Fruit fly (Drosophila melanogaster) whole organism, embryonic: ENCODE data around the gene CG34462.

Source experiments
- BEAF-32 ChIP-seq: fragments of 200-800 bp; sonication (Bioruptor generic); optimal IDR thresholded peaks from 3 replicates; lab custom pipeline; 2017; ENCODE audit warnings: missing biosample characterization, missing genetic modification characterization, mild to moderate bottlenecking, moderate library complexity, missing genetic modification reagents
- CG1233 ChIP-seq: fragments of 200-800 bp; sonication (Bioruptor generic); optimal IDR thresholded peaks from 4 replicates; lab custom pipeline; 2018; ENCODE audit warnings: missing biosample characterization, mild to moderate bottlenecking, missing genetic modification characterization
- CG13287 ChIP-seq: fragments of 200-800 bp; sonication (Bioruptor generic); IDR thresholded peaks from 2 replicates; pipeline ENCODE4 v1.3.6; 2022; ENCODE audit warnings: missing biosample characterization, missing genetic modification characterization; ENCODE audit not compliant: partially characterized antibody
- CG13775 ChIP-seq: fragments of 200-800 bp; sonication (Bioruptor generic); optimal IDR thresholded peaks from 3 replicates; lab custom pipeline; 2017; ENCODE audit warnings: missing biosample characterization, mild to moderate bottlenecking, missing genetic modification characterization
- CG15479 ChIP-seq: fragments of 200-800 bp; sonication (Bioruptor generic); optimal IDR thresholded peaks from 3 replicates; lab custom pipeline; 2019; ENCODE audit warnings: missing biosample characterization, mild to moderate bottlenecking, missing genetic modification characterization, moderate library complexity
- CG18262 ChIP-seq: fragments of 200-800 bp; optimal IDR thresholded peaks from 3 replicates; lab custom pipeline; 2019; ENCODE audit warnings: missing biosample characterization, mild to moderate bottlenecking, missing genetic modification characterization, moderate library complexity
- CG33557 ChIP-seq: fragments of 200-800 bp; sonication (Bioruptor generic); optimal IDR thresholded peaks from 2 replicates; lab custom pipeline; 2019; ENCODE audit warnings: missing biosample characterization, mild to moderate bottlenecking, missing genetic modification characterization, moderate library complexity
- CG4282 ChIP-seq: fragments of 200-800 bp; sonication (Bioruptor generic); optimal IDR thresholded peaks from 2 replicates; lab custom pipeline; 2016; ENCODE audit warnings: missing biosample characterization, missing genetic modification characterization
- CG4404 ChIP-seq: fragments of 200-800 bp; sonication (Bioruptor generic); IDR thresholded peaks from 2 replicates; pipeline ENCODE4 v1.3.6; 2022; ENCODE audit warnings: missing biosample characterization, missing genetic modification characterization
- CG5180 ChIP-seq: fragments of 200-800 bp; sonication (Bioruptor generic); optimal IDR thresholded peaks from 3 replicates; lab custom pipeline; 2017; ENCODE audit warnings: missing biosample characterization, missing genetic modification characterization, mild to moderate bottlenecking, moderate library complexity, missing genetic modification reagents
- CG6175 ChIP-seq: fragments of 200-800 bp; sonication (Bioruptor generic); IDR thresholded peaks from 3 replicates; pipeline ENCODE4 v1.3.6; 2022; ENCODE audit warnings: missing biosample characterization, missing genetic modification characterization
- CG6765 ChIP-seq: fragments of 200-800 bp; sonication (Bioruptor generic); optimal IDR thresholded peaks from 3 replicates; lab custom pipeline; 2017; ENCODE audit warnings: missing biosample characterization, mild to moderate bottlenecking, missing genetic modification characterization
- CG6813 ChIP-seq: fragments of 200-800 bp; sonication (Bioruptor generic); optimal IDR thresholded peaks from 2 replicates; lab custom pipeline; 2017; ENCODE audit warnings: missing biosample characterization, missing genetic modification characterization, mild to moderate bottlenecking, moderate library complexity, missing genetic modification reagents
- CkIIα-i1 ChIP-seq: fragments of 200-800 bp; sonication (Bioruptor generic); IDR thresholded peaks from 2 replicates; pipeline ENCODE4 v1.3.6; 2022; ENCODE audit warnings: missing biosample characterization, missing genetic modification characterization
- Dref ChIP-seq: fragments of 200-800 bp; sonication (Bioruptor generic); IDR thresholded peaks from 2 replicates; pipeline ENCODE4 v1.3.6; 2022; ENCODE audit warnings: missing biosample characterization, missing genetic modification characterization
- GATAe ChIP-seq: fragments of 200-800 bp; sonication (Bioruptor generic); conservative IDR thresholded peaks from 2 replicates; pipeline ENCODE4 v1.3.6; 2022; ENCODE audit warnings: missing biosample characterization, missing genetic modification characterization
- H15 ChIP-seq: fragments of 200-800 bp; sonication (Bioruptor generic); IDR thresholded peaks from 3 replicates; pipeline ENCODE4 v1.3.6; 2022; ENCODE audit warnings: missing biosample characterization, missing genetic modification characterization
- HHEX ChIP-seq: fragments of 200-800 bp; sonication (Bioruptor generic); optimal IDR thresholded peaks from 3 replicates; lab custom pipeline; 2017; ENCODE audit warnings: missing biosample characterization, mild to moderate bottlenecking, missing genetic modification characterization, missing genetic modification reagents
- HmgD ChIP-seq: fragments of 200-800 bp; sonication (Bioruptor generic); optimal IDR thresholded peaks from 3 replicates; lab custom pipeline; 2016; ENCODE audit warnings: missing biosample characterization, missing genetic modification characterization
- Hr3 ChIP-seq: fragments of 200-800 bp; sonication (Bioruptor generic); optimal IDR thresholded peaks from 3 replicates; lab custom pipeline; 2016; ENCODE audit warnings: missing biosample characterization, missing genetic modification characterization
- Hr39 ChIP-seq: fragments of >200 bp; optimal IDR thresholded peaks from 2 replicates; lab custom pipeline; 2017
- NC2α ChIP-seq: fragments of 200-800 bp; sonication (Bioruptor generic); optimal IDR thresholded peaks from 2 replicates; lab custom pipeline; 2016; ENCODE audit warnings: missing biosample characterization, missing genetic modification characterization
- NFAT ChIP-seq: fragments of 200-800 bp; sonication (Bioruptor generic); IDR thresholded peaks from 2 replicates; pipeline ENCODE4 v1.3.6; 2022; ENCODE audit warnings: missing biosample characterization, missing genetic modification characterization
- Oaz ChIP-seq: fragments of 200-800 bp; sonication (Bioruptor generic); IDR thresholded peaks from 2 replicates; pipeline ENCODE4 v1.3.6; 2022; ENCODE audit warnings: missing biosample characterization, missing genetic modification characterization
- Ssrp ChIP-seq: fragments of 200-800 bp; sonication (Bioruptor generic); optimal IDR thresholded peaks from 2 replicates; lab custom pipeline; 2018; ENCODE audit warnings: missing biosample characterization, mild to moderate bottlenecking, missing genetic modification characterization, moderate library complexity
- cad ChIP-seq: fragments of >200 bp; optimal IDR thresholded peaks from 2 replicates; lab custom pipeline; 2017; ENCODE audit warnings: missing biosample characterization, missing genetic modification characterization
- cato ChIP-seq: fragments of 200-800 bp; sonication (Bioruptor generic); optimal IDR thresholded peaks from 2 replicates; lab custom pipeline; 2016; ENCODE audit warnings: missing biosample characterization, missing genetic modification characterization, borderline replicate concordance
- cg ChIP-seq: fragments of 200-800 bp; sonication (Bioruptor generic); optimal IDR thresholded peaks from 3 replicates; lab custom pipeline; 2019; ENCODE audit warnings: missing biosample characterization, mild to moderate bottlenecking, missing genetic modification characterization, moderate library complexity
- chif ChIP-seq, 2 experiments: fragments of 200-800 bp; sonication (Bioruptor generic); optimal IDR thresholded peaks; 3 replicates each; lab custom pipeline; 2016; ENCODE audit warnings: missing biosample characterization in 2 of 2, missing genetic modification characterization in 2 of 2
- chm ChIP-seq: fragments of 200-800 bp; sonication (Bioruptor generic); IDR thresholded peaks from 2 replicates; pipeline ENCODE4 v1.3.6; 2022; ENCODE audit warnings: missing biosample characterization, missing genetic modification characterization
- dmrt99B ChIP-seq: fragments of 200-800 bp; sonication (Bioruptor generic); optimal IDR thresholded peaks from 2 replicates; lab custom pipeline; 2018; ENCODE audit warnings: missing biosample characterization, mild to moderate bottlenecking, missing genetic modification characterization, moderate library complexity
- fd3F ChIP-seq: fragments of 200-800 bp; sonication (Bioruptor generic); optimal IDR thresholded peaks from 2 replicates; lab custom pipeline; 2018; ENCODE audit warnings: missing biosample characterization, mild to moderate bottlenecking, missing genetic modification characterization, moderate library complexity
- gsb ChIP-seq: fragments of 200-800 bp; sonication (Bioruptor generic); IDR thresholded peaks from 2 replicates; pipeline ENCODE4 v1.3.6; 2022; ENCODE audit warnings: missing biosample characterization, missing genetic modification characterization
- gsb-n ChIP-seq: fragments of 200-800 bp; sonication (Bioruptor generic); optimal IDR thresholded peaks from 3 replicates; lab custom pipeline; 2018; ENCODE audit warnings: missing biosample characterization, mild to moderate bottlenecking, missing genetic modification characterization
- kni ChIP-seq: fragments of 200-800 bp; sonication (Bioruptor generic); optimal IDR thresholded peaks from 3 replicates; lab custom pipeline; 2017; ENCODE audit warnings: mild to moderate bottlenecking, missing biosample characterization, missing genetic modification reagents, missing genetic modification characterization
- lbe ChIP-seq: fragments of 200-800 bp; sonication (Bioruptor generic); optimal IDR thresholded peaks from 2 replicates; lab custom pipeline; 2016; ENCODE audit warnings: missing biosample characterization, mild to moderate bottlenecking, missing genetic modification characterization
- luna ChIP-seq: fragments of 200-800 bp; sonication (Bioruptor generic); optimal IDR thresholded peaks from 2 replicates; lab custom pipeline; 2016; ENCODE audit warnings: missing biosample characterization, missing genetic modification characterization
- otp ChIP-seq: fragments of 200-800 bp; sonication (Bioruptor generic); IDR thresholded peaks from 3 replicates; pipeline ENCODE4, ENCODE4 v1.3.6; 2022; ENCODE audit warnings: missing biosample characterization, missing genetic modification characterization
- ranshi ChIP-seq: fragments of 200-800 bp; sonication (Bioruptor generic); IDR thresholded peaks from 2 replicates; pipeline ENCODE4 v1.3.6; 2022; ENCODE audit warnings: missing biosample characterization, missing genetic modification characterization
- sc ChIP-seq, 3 experiments: fragments of >200 bp in 2 of 3; fragments of 200-800 bp in 1 of 3; sonication (Bioruptor generic) in 1 of 3; optimal IDR thresholded peaks; 2 replicates in 2 of 3; 3 replicates in 1 of 3; lab custom pipeline; 2017; ENCODE audit warnings: mild to moderate bottlenecking in 1 of 3, missing biosample characterization in 1 of 3, missing genetic modification characterization in 1 of 3, missing genetic modification reagents in 1 of 3
- schlank ChIP-seq: fragments of 200-800 bp; sonication (Bioruptor generic); optimal IDR thresholded peaks from 2 replicates; lab custom pipeline; 2018; ENCODE audit warnings: missing biosample characterization, mild to moderate bottlenecking, missing genetic modification characterization
- tgo ChIP-seq: fragments of 200-800 bp; sonication (Bioruptor generic); IDR thresholded peaks from 3 replicates; pipeline ENCODE4 v1.3.6; 2022; ENCODE audit warnings: missing biosample characterization, missing genetic modification characterization
- tx ChIP-seq: fragments of 200-800 bp; sonication (Bioruptor generic); optimal IDR thresholded peaks from 2 replicates; lab custom pipeline; 2016; ENCODE audit warnings: missing biosample characterization, missing genetic modification characterization

CG34462 gene

dm6 chr3L:8340264-8341095 lies 12.1 kb downstream of the CG34462 start, which contains the start of the genes Prim1 and CG7083 (continued):
- peak; percentile 68 for TF ChIP-seq CG13775 (GFP tag; lab: Kevin White, UChicago)
- TF ChIP-seq Hr39, result no peak
- TF ChIP-seq sc (optimal IDR thresholded peaks at IDR 0.05; lab: Kevin White, UChicago), result no peak
- TF ChIP-seq sc (GFP tag; optimal IDR thresholded peaks at IDR 0.05; lab: Kevin White, UChicago), result peak; percentile 48
- peak; percentile 30; the same call in 1 of the 3 replicates for TF ChIP-seq tgo (GFP tag; lab: Robert Waterston, UW)
- TF ChIP-seq CkIIα-i1, result no peak
- peak; percentile 39 for TF ChIP-seq kni
- TF ChIP-seq NFAT (GFP tag; lab: Robert Waterston, UW), result no peak
- TF ChIP-seq gsb-n, result peak; percentile 29

DNA sequence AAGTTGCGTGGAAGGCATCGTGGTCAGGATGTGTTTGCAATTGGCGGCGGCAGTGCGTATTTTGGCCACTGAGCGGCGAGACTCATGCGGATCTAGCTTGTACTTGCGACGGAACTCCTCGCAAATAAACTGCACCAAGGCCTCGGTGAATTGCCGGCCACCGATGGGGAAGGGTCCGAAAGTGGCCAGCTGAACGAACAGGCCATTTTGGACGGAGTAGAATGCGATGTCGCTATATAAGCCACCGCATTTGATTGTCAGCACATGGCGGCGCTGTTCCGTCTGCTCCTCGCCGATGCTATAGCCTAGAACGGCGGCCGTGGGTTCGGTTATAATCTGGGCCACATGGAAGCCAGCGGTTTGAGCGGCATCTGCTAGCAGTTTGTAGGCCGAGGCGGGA lies 16.8 kb downstream of the CG34462 start:
- TF ChIP-seq GATAe (GFP tag; lab: Robert Waterston, UW) (no peak), lbe (GFP tag; lab: Kevin White, UChicago) (no peak), chif (GFP tag; optimal IDR thresholded peaks at IDR 0.05; lab: Kevin White, UChicago) (no peak), CG33557 (GFP tag; lab: Kevin White, UChicago) (no peak)

dm6 chr3L:8346100-8346980 lies 18.0 kb downstream of the CG34462 start, which contains the start of the genes CG7182 and GAPcenA:
Gene CG7182, minus strand, starts transcription at chr3L:8346382.
Gene GAPcenA, plus strand, starts transcription at chr3L:8346561.
- peak; percentile 31 for TF ChIP-seq cg (GFP tag; lab: Kevin White, UChicago)
- TF ChIP-seq CG6813 (GFP tag; lab: Kevin White, UChicago), result peak; percentile 13
- no peak for TF ChIP-seq CG5180 (GFP tag; lab: Kevin White, UChicago)
- TF ChIP-seq H15 (GFP tag; lab: Robert Waterston, UW), result 0 out of 3 replicates have a peak, but pooled peaks have one; percentile 27
- no peak for TF ChIP-seq chm (GFP tag; lab: Robert Waterston, UW)
- TF ChIP-seq CG6175, result no peak
- TF ChIP-seq CG6765, result peak; percentile 24
- TF ChIP-seq CG15479, result no peak
- peak; percentile 15 for TF ChIP-seq luna (GFP tag; lab: Kevin White, UChicago)
- no peak for TF ChIP-seq otp
- no peak for TF ChIP-seq NC2α (GFP tag; lab: Kevin White, UChicago)
- TF ChIP-seq ranshi (GFP tag; lab: Robert Waterston, UW), result peak; percentile 36; the same call in 1 of the 2 replicates
- TF ChIP-seq BEAF-32 (GFP tag; lab: Kevin White, UChicago), result peak; percentile 72
- TF ChIP-seq HmgD (GFP tag; lab: Kevin White, UChicago), result no peak
- TF ChIP-seq CG13775 (GFP tag; lab: Kevin White, UChicago), result peak; percentile 79
- TF ChIP-seq fd3F (GFP tag; lab: Kevin White, UChicago), result peak; percentile 68
- TF ChIP-seq dmrt99B (tag; lab: Kevin White, UChicago), result peak; percentile 51
- no peak for TF ChIP-seq gsb
- TF ChIP-seq tx (GFP tag; lab: Kevin White, UChicago), result no peak
- peak; percentile 33 for TF ChIP-seq CG4404 (GFP tag; lab: Robert Waterston, UW)
- TF ChIP-seq Dref (GFP tag; lab: Robert Waterston, UW), result peak; percentile 67
- peak; percentile 52 for TF ChIP-seq Ssrp (tag; lab: Kevin White, UChicago)
- TF ChIP-seq Hr3 (GFP tag; lab: Kevin White, UChicago), result peak; percentile 82
- TF ChIP-seq CG13287, result peak; percentile 68
- no peak for TF ChIP-seq Oaz (GFP tag; lab: Robert Waterston, UW)
- TF ChIP-seq CG18262 (tag; lab: Kevin White, UChicago), result peak; percentile 79
- TF ChIP-seq CG4282, result peak; percentile 3
- no peak for TF ChIP-seq cad (GFP tag; lab: Kevin White, UChicago)
- no peak for TF ChIP-seq HHEX (GFP tag; lab: Kevin White, UChicago)
- TF ChIP-seq cato (GFP tag; lab: Kevin White, UChicago), result peak; percentile 27
- TF ChIP-seq schlank (tag; lab: Kevin White, UChicago), result peak; percentile 35
- TF ChIP-seq CG1233 (GFP tag; lab: Kevin White, UChicago), result peak; percentile 73
